In the genomic region with DNA sequence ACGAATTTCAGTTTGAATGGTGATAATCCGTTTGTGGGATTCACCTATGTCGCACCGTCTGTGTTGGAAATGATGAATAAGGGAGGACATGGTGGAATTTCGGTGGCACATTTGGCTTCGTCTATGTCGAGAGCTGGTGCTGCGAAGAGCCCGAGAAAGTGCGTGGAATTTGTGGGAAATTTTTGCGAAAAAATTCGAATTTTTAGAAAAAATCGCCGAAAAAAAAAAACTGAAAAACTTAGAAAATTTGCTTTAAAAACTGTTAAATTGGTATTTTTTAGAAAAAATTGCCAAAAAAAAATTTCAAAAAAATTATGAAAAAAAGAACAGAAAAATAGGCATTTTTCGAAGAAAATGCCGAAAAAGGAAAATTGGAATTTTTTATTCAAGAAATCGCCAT, we compare ENCODE assay signal across 2 worm cellular contexts.
A peak's percentile ranks its signal among the peaks of the same experiment; 100 is the strongest.
TF ChIP-seq lines count a peak whose summit lies in the region.

No protein-coding gene starts in this region.

TF ChIP-seq in whole organism, L4 larva, 104 proteins besides CTCF, POLR2A, EP300 and RAD21:
- TF ChIP-seq ZK337.2 (GFP tag; IDR thresholded peaks at IDR 0.05; lab: Robert Waterston, UW) (no peak), lin-39 (tag; optimal IDR thresholded peaks at IDR 0.05; lab: Kevin White, UChicago) (no peak), zfp-2 (tag; optimal IDR thresholded peaks at IDR 0.05; lab: Kevin White, UChicago) (no peak), mes-2 (tag; optimal IDR thresholded peaks at IDR 0.05; lab: Kevin White, UChicago; ENCODE audit: poor library complexity, severe bottlenecking) (no peak), lin-15B (tag; optimal IDR thresholded peaks at IDR 0.05; lab: Kevin White, UChicago) (no peak), unc-62 (GFP tag; optimal IDR thresholded peaks at IDR 0.05 in 1 of 2; lab: Kevin White, UChicago) (peak in 1 of 2 experiments; percentile 76), unc-62 (tag; optimal IDR thresholded peaks at IDR 0.05; lab: Kevin White, UChicago) (no peak), nhr-237 (tag; optimal IDR thresholded peaks at IDR 0.05; lab: Kevin White, UChicago) (no peak), spr-1 (tag; optimal IDR thresholded peaks at IDR 0.05; lab: Kevin White, UChicago) (no peak), aha-1 (tag; lab: Kevin White, UChicago) (peak; percentile 66), madf-9 (GFP tag; conservative IDR thresholded peaks at IDR 0.05; lab: Robert Waterston, UW) (no peak), zip-11 (GFP tag; IDR thresholded peaks at IDR 0.05; lab: Robert Waterston, UW) (no peak), ces-1 (GFP tag; optimal IDR thresholded peaks at IDR 0.05; lab: Kevin White, UChicago) (no peak)

TF ChIP-seq in whole organism, young adult, 124 proteins besides CTCF, POLR2A, EP300 and RAD21:
- TF ChIP-seq mcd-1 (GFP tag; IDR thresholded peaks at IDR 0.05; lab: Robert Waterston, UW) (no peak), ztf-28 (GFP tag; IDR thresholded peaks at IDR 0.05; lab: Robert Waterston, UW) (no peak), hlh-12 (tag; optimal IDR thresholded peaks at IDR 0.05; lab: Kevin White, UChicago) (no peak), Y95B8A.8 (GFP tag; IDR thresholded peaks at IDR 0.05; lab: Robert Waterston, UW) (no peak), madf-3 (GFP tag; IDR thresholded peaks at IDR 0.05; lab: Robert Waterston, UW) (no peak), ceh-40 (GFP tag; IDR thresholded peaks at IDR 0.05; lab: Robert Waterston, UW) (0 out of 2 replicates have a peak, but pooled peaks have one; percentile 28), ceh-58 (GFP tag; IDR thresholded peaks at IDR 0.05; lab: Robert Waterston, UW) (no peak)
